Fruit fly (Drosophila melanogaster): ENCODE results near the gene MED30.
A peak's percentile ranks its signal among the peaks of the same experiment; 100 is the strongest.

The MED30 gene

dm6 chr3L:638031-638414, 15.9 kb downstream of the MED30 start:
- no peak for TF ChIP-seq CG9139 (GFP tag; optimal IDR thresholded peaks at IDR 0.05)
- no peak for TF ChIP-seq Hr39 (GFP tag; optimal IDR thresholded peaks at IDR 0.05)
- no peak for TF ChIP-seq CG6792 (GFP tag; optimal IDR thresholded peaks at IDR 0.05)
- TF ChIP-seq Smox (GFP tag; optimal IDR thresholded peaks at IDR 0.05): no peak
- TF ChIP-seq CG32006 (GFP tag; optimal IDR thresholded peaks at IDR 0.05): no peak
- TF ChIP-seq CG8632 (GFP tag; optimal IDR thresholded peaks at IDR 0.05): no peak
- TF ChIP-seq Eip78C (GFP tag): peak; percentile 26
- no peak for TF ChIP-seq CG34406 (GFP tag; optimal IDR thresholded peaks at IDR 0.05)
- TF ChIP-seq svp (GFP tag): no peak
- no peak for TF ChIP-seq Hr38 (GFP tag; optimal IDR thresholded peaks at IDR 0.05)
- no peak for TF ChIP-seq vri (GFP tag; optimal IDR thresholded peaks at IDR 0.05)
- TF ChIP-seq fkh (GFP tag; optimal IDR thresholded peaks at IDR 0.05): peak; percentile 16
- TF ChIP-seq Ets21C (GFP tag; optimal IDR thresholded peaks at IDR 0.05): no peak
- no peak for TF ChIP-seq lz (GFP tag; optimal IDR thresholded peaks at IDR 0.05)
- no peak for TF ChIP-seq Lpt (GFP tag; optimal IDR thresholded peaks at IDR 0.05)
- TF ChIP-seq CG4318 (GFP tag; optimal IDR thresholded peaks at IDR 0.05): no peak
- TF ChIP-seq fd85E (GFP tag; optimal IDR thresholded peaks at IDR 0.05): no peak
- no peak for TF ChIP-seq dac (GFP tag; optimal IDR thresholded peaks at IDR 0.05)

- TF ChIP-seq CG3032 (tag; optimal IDR thresholded peaks at IDR 0.05) (no peak), svp (GFP tag) (peak; percentile 35), CG15336 (GFP tag; IDR thresholded peaks at IDR 0.05) (peak; percentile 66), CG4318 (GFP tag; optimal IDR thresholded peaks at IDR 0.05) (peak; percentile 20), CG11762 (GFP tag; optimal IDR thresholded peaks at IDR 0.05; ENCODE audit: insufficient read depth) (no peak), CG16779 (tag; optimal IDR thresholded peaks at IDR 0.05) (no peak), CG11294 (GFP tag; IDR thresholded peaks at IDR 0.05) (no peak), CG6163 (GFP tag; IDR thresholded peaks at IDR 0.05) (peak; percentile 55; the same call in 2 of the 3 replicates), Ets96B (tag; optimal IDR thresholded peaks at IDR 0.05) (no peak), Gug (GFP tag; IDR thresholded peaks at IDR 0.05) (no peak), CG11902 (GFP tag; optimal IDR thresholded peaks at IDR 0.05) (no peak), Sox14 (GFP tag; optimal IDR thresholded peaks at IDR 0.05) (peak; percentile 24), CG6276 (GFP tag; optimal IDR thresholded peaks at IDR 0.05) (peak; percentile 3), Hr39 (GFP tag; optimal IDR thresholded peaks at IDR 0.05) (no peak), achi (GFP tag; optimal IDR thresholded peaks at IDR 0.05) (peak; percentile 13), CG8319 (GFP tag; optimal IDR thresholded peaks at IDR 0.05) (no peak), Eip93F (GFP tag; optimal IDR thresholded peaks at IDR 0.05) (no peak), CG6808 (GFP tag; optimal IDR thresholded peaks at IDR 0.05) (no peak), Hr38 (GFP tag; optimal IDR thresholded peaks at IDR 0.05) (no peak), eg (GFP tag; IDR thresholded peaks at IDR 0.05) (peak; percentile 28; the same call in 1 of the 3 replicates), salr (GFP tag; optimal IDR thresholded peaks at IDR 0.05) (no peak), CG32006 (GFP tag; optimal IDR thresholded peaks at IDR 0.05) (peak; percentile 64), Hr4 (GFP tag; optimal IDR thresholded peaks at IDR 0.05) (peak; percentile 6)
Observed at dm6 chr3L:637329-638030, 16.4 kb downstream of the MED30 start.

dm6 chr3L:636434-636833, 17.5 kb downstream of the MED30 start:
- TF ChIP-seq Eip93F (GFP tag; optimal IDR thresholded peaks at IDR 0.05): no peak
- peak; percentile 92 for TF ChIP-seq achi (GFP tag; optimal IDR thresholded peaks at IDR 0.05)
- peak; percentile 66 for TF ChIP-seq CG11902 (GFP tag; optimal IDR thresholded peaks at IDR 0.05)
- TF ChIP-seq topi (GFP tag; optimal IDR thresholded peaks at IDR 0.05): peak; percentile 63
- peak; percentile 99 for TF ChIP-seq Hr4 (GFP tag; optimal IDR thresholded peaks at IDR 0.05)
- peak; percentile 96 for TF ChIP-seq Eip78C (GFP tag)
- peak; percentile 65 for TF ChIP-seq CG34406 (GFP tag; optimal IDR thresholded peaks at IDR 0.05)
- peak; percentile 65 for TF ChIP-seq CG31627 (GFP tag; optimal IDR thresholded peaks at IDR 0.05)
- TF ChIP-seq dsx (GFP tag; optimal IDR thresholded peaks at IDR 0.05; ENCODE audit: poor library complexity, severe bottlenecking): peak; percentile 42
- peak; percentile 61 for TF ChIP-seq CG8632 (GFP tag; optimal IDR thresholded peaks at IDR 0.05)
- peak; percentile 83 for TF ChIP-seq Eip75B (GFP tag; optimal IDR thresholded peaks at IDR 0.05)
- peak; percentile 94 for TF ChIP-seq OdsH (GFP tag; optimal IDR thresholded peaks at IDR 0.05)
- TF ChIP-seq CG6808 (GFP tag; optimal IDR thresholded peaks at IDR 0.05): peak; percentile 64
- TF ChIP-seq salr (GFP tag; optimal IDR thresholded peaks at IDR 0.05): peak; percentile 52 to 95
- peak; percentile 97 for TF ChIP-seq CG6163 (GFP tag; IDR thresholded peaks at IDR 0.05)
- TF ChIP-seq dac (GFP tag; optimal IDR thresholded peaks at IDR 0.05): peak; percentile 98
- TF ChIP-seq CG9139 (GFP tag; optimal IDR thresholded peaks at IDR 0.05): no peak
- TF ChIP-seq Sox15 (GFP tag; optimal IDR thresholded peaks at IDR 0.05): peak; percentile 66
- TF ChIP-seq Hr38 (GFP tag; optimal IDR thresholded peaks at IDR 0.05): peak; percentile 72
- TF ChIP-seq CG7368 (GFP tag; optimal IDR thresholded peaks at IDR 0.05): peak; percentile 81
- peak; percentile 37 for TF ChIP-seq Ets21C (GFP tag; optimal IDR thresholded peaks at IDR 0.05)
- peak; percentile 97 for TF ChIP-seq CG6276 (GFP tag; optimal IDR thresholded peaks at IDR 0.05)
- peak; percentile 52 for TF ChIP-seq CG8319 (GFP tag; optimal IDR thresholded peaks at IDR 0.05)
- TF ChIP-seq Hr39 (GFP tag; optimal IDR thresholded peaks at IDR 0.05): peak; percentile 71
- peak; percentile 75 for TF ChIP-seq fd59A (GFP tag; optimal IDR thresholded peaks at IDR 0.05)
- TF ChIP-seq fkh (GFP tag; optimal IDR thresholded peaks at IDR 0.05): no peak
- TF ChIP-seq net (GFP tag; optimal IDR thresholded peaks at IDR 0.05): peak; percentile 93
- peak; percentile 99 for TF ChIP-seq CG15336 (GFP tag; IDR thresholded peaks at IDR 0.05)

Measured in whole organism, prepupa.